Worm (Caenorhabditis elegans): Measurements from ENCODE around the gene T23F2.2.

The T23F2.2 gene

DNA sequence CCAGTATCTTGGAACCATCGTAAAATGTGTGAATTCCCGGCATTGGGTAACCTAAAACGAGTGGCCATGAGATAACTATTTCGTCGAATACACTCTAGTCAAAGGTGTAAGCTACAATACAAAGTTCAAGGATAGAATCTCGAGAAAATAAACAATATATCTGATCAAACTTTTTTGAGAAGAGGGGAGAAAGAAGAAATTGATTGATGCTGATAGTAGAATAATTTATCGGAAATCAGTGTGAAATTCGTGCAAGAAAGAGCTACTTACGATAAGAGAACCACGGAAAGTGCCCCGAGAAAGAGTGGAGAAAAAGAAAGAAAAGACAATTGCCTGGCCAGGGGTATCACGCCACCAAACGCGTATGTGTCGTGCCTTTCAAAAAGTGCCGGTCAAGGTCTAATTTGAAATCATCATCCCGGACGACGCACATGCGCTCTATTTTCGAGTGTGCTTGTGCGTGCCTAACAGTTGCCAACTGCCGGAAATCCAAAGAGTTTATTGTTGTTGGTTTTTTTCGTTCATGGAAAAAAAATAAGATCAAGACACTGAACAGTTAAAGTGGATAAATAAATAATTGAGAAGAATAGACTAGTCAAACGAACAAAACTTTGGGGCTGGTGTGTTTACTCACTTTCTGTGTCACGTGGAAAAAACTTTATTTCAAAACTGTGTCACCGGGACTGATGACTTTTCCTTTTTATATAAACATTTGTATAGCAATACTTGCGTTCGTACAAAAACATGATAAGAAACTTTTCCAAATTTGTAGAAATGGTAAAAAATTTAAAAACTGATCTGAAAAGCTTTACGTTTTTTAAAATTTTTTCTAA, 17.9 kb upstream of the T23F2.2 start, which contains the start of gene mboa-3:
Gene mboa-3, minus strand, starts transcription at position 51 of the 833 bp plus-strand sequence.
- TF ChIP-seq elt-3 (tag; optimal IDR thresholded peaks at IDR 0.05) (no peak), ztf-1 (GFP tag; conservative IDR thresholded peaks at IDR 0.05) (no peak), ceh-82 (tag; optimal IDR thresholded peaks at IDR 0.05) (no peak), unc-55 (GFP tag; optimal IDR thresholded peaks at IDR 0.05) (no peak), nhr-11 (tag; optimal IDR thresholded peaks at IDR 0.05) (no peak), zag-1 (tag; optimal IDR thresholded peaks at IDR 0.05) (no peak), nhr-129 (tag; optimal IDR thresholded peaks at IDR 0.05) (peak; percentile 67), nhr-12 (tag; optimal IDR thresholded peaks at IDR 0.05) (no peak), fos-1 (tag; optimal IDR thresholded peaks at IDR 0.05) (peak; percentile 60), lsy-2 (tag; optimal IDR thresholded peaks at IDR 0.05) (no peak), lin-13 (GFP tag; optimal IDR thresholded peaks at IDR 0.05) (no peak), elt-1 (tag; optimal IDR thresholded peaks at IDR 0.05) (no peak), unc-62 (GFP tag; optimal IDR thresholded peaks at IDR 0.05) (no peak), sma-9 (GFP tag; optimal IDR thresholded peaks at IDR 0.05) (peak; percentile 59), sma-9 (tag; optimal IDR thresholded peaks at IDR 0.05) (no peak), aly-2 (tag; optimal IDR thresholded peaks at IDR 0.05) (no peak), ZK546.5 (tag; optimal IDR thresholded peaks at IDR 0.05) (no peak), ama-1 (optimal IDR thresholded peaks at IDR 0.05) (no peak), gmeb-1 (tag; optimal IDR thresholded peaks at IDR 0.05) (peak; percentile 0), crh-2 (tag; optimal IDR thresholded peaks at IDR 0.05) (no peak), Y55F3AM.14 (GFP tag; optimal IDR thresholded peaks at IDR 0.05) (no peak), nhr-237 (tag; optimal IDR thresholded peaks at IDR 0.05) (no peak), ztf-4 (tag; optimal IDR thresholded peaks at IDR 0.05) (no peak), skn-1 (tag; optimal IDR thresholded peaks at IDR 0.05) (no peak), mab-5 (tag; optimal IDR thresholded peaks at IDR 0.05) (no peak), ztf-11 (tag; optimal IDR thresholded peaks at IDR 0.05) (no peak), nhr-77 (tag; optimal IDR thresholded peaks at IDR 0.05) (no peak), dmd-4 (tag; optimal IDR thresholded peaks at IDR 0.05) (no peak), nhr-6 (tag; optimal IDR thresholded peaks at IDR 0.05) (no peak), nhr-21 (tag; optimal IDR thresholded peaks at IDR 0.05) (no peak), nhr-23 (tag; optimal IDR thresholded peaks at IDR 0.05) (no peak), alr-1 (tag; optimal IDR thresholded peaks at IDR 0.05) (no peak), sma-3 (GFP tag; optimal IDR thresholded peaks at IDR 0.05) (no peak), egl-27 (tag; optimal IDR thresholded peaks at IDR 0.05) (no peak), ceh-16 (tag; optimal IDR thresholded peaks at IDR 0.05) (no peak), sem-4 (tag; optimal IDR thresholded peaks at IDR 0.05) (no peak), lin-39 (tag; optimal IDR thresholded peaks at IDR 0.05) (no peak), lin-11 (tag; optimal IDR thresholded peaks at IDR 0.05) (no peak), mbf-1 (tag; optimal IDR thresholded peaks at IDR 0.05) (no peak), peb-1 (tag; optimal IDR thresholded peaks at IDR 0.05) (no peak), blmp-1 (tag; optimal IDR thresholded peaks at IDR 0.05; ENCODE audit: insufficient read depth) (no peak), mdl-1 (tag; optimal IDR thresholded peaks at IDR 0.05) (peak in 1 of 2 experiments; percentile 39), nhr-25 (tag; optimal IDR thresholded peaks at IDR 0.05) (no peak), unc-39 (tag; optimal IDR thresholded peaks at IDR 0.05) (no peak), C34F6.9 (tag; optimal IDR thresholded peaks at IDR 0.05) (no peak), snpc-4 (tag; optimal IDR thresholded peaks at IDR 0.05) (no peak), nhr-10 (tag; optimal IDR thresholded peaks at IDR 0.05) (no peak), R02D3.7 (tag; optimal IDR thresholded peaks at IDR 0.05) (no peak), F13H6.1 (tag; optimal IDR thresholded peaks at IDR 0.05) (peak; percentile 24)
